Fruit fly (Drosophila melanogaster): ENCODE data around the gene primo-1.

DNA sequence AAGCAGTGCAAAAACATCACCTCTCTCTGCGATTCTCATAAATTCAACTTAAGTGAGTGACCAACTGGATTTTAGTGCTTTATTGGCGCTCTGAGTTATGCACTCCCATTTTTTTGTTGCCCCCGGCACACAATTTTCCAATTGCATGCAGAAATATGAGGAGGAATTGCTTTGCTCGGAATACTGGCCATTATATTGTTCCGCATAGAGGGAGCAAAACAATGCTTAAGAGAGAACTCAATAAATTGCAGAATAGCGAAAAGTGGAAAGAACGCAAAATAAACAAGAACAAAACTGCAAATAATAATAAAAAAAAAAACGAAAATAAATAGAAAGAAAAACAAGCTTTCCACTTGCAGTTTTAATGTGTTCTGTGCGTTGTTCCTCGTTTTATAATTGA lies 9.2 kb upstream of the primo-1 start:
- TF ChIP-seq Myc (optimal IDR thresholded peaks at IDR 0.05) (no peak), psq (optimal IDR thresholded peaks at IDR 0.05) (no peak), h (optimal IDR thresholded peaks at IDR 0.05) (no peak), Sin3A (optimal IDR thresholded peaks at IDR 0.05) (no peak), ttk (optimal IDR thresholded peaks at IDR 0.05) (no peak)
